Fruit fly (Drosophila melanogaster): ENCODE measurements around the gene Ubc7.

DNA sequence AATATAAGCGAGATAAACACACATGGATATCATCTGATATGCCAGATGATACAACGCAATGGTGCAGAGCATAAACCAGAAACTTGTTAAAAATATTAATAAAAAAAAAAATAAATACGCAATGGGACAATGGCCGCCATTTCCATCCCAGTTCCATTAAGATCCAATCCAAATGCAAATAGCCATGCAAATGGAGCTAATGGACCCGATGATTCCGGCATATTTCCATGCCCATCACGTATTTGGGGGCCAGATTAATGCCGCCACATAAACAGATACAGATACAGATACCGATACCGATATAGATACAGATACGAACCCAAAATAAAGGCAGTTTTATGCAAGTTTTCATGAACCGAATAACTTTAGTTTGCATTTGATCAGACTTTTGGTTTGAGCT is 30.0 kb downstream of the Ubc7 start:
- TF ChIP-seq CTCF (optimal IDR thresholded peaks at IDR 0.05), result no peak
- no peak for TF ChIP-seq CG8478 (optimal IDR thresholded peaks at IDR 0.05)
